Worm (Caenorhabditis elegans) whole organism, early embryonic: ENCODE data around the gene nhr-261.

ENCODE experiments used
- ama-1 ChIP-seq: fragments of 150-350 bp; optimal IDR thresholded peaks from 2 replicates; lab custom pipeline; 2014
- hmg-4 ChIP-seq: fragments of 200-800 bp; sonication (Bioruptor generic); optimal IDR thresholded peaks from 2 replicates; lab custom pipeline; 2018; ENCODE audit warnings: mild to moderate bottlenecking, missing genetic modification characterization, missing compliant biosample characterization

- no peak for TF ChIP-seq ama-1
- TF ChIP-seq hmg-4 (GFP tag; lab: Kevin White, UChicago): no peak
Measured at ce11 chrII:3906615-3907190, 42.2 kb upstream of the nhr-261 start, which contains the start of the genes F53C3.11 and fbxb-103.
